Worm (Caenorhabditis elegans) whole organism, L4 larva: Measurements from ENCODE around the gene hlb-1.

Source experiments
- aly-2 ChIP-seq: sonication (generic microtip); optimal IDR thresholded peaks from 2 replicates; lab custom pipeline; 2018; ENCODE audit warnings: missing biosample characterization, missing genetic modification characterization
- ama-1 ChIP-seq: fragments of 150-350 bp; optimal IDR thresholded peaks from 2 replicates; lab custom pipeline; 2014; ENCODE audit warnings: inconsistent platforms, mixed read lengths
- lin-39 ChIP-seq: fragments of 150-350 bp; optimal IDR thresholded peaks from 2 replicates; lab custom pipeline; 2014; ENCODE audit warnings: missing biosample characterization, missing genetic modification reagents, missing genetic modification characterization
- nhr-25 ChIP-seq: sonication (generic microtip); optimal IDR thresholded peaks from 2 replicates; lab custom pipeline; 2017; ENCODE audit warnings: missing genetic modification characterization, mild to moderate bottlenecking, missing compliant biosample characterization, antibody characterized with exemption, moderate library complexity, borderline replicate concordance; ENCODE audit not compliant: insufficient read depth
- nhr-41 ChIP-seq: fragments of 200-800 bp; sonication (Bioruptor generic); IDR thresholded peaks from 2 replicates; pipeline ENCODE4 v1.3.6; 2022; ENCODE audit warnings: missing genetic modification reagents, missing genetic modification characterization, missing compliant biosample characterization
- nhr-77 ChIP-seq: fragments of 150-350 bp; optimal IDR thresholded peaks from 2 replicates; lab custom pipeline; 2014; ENCODE audit warnings: missing biosample characterization, missing genetic modification characterization
- unc-130 ChIP-seq: sonication (generic microtip); optimal IDR thresholded peaks from 2 replicates; lab custom pipeline; 2016; ENCODE audit warnings: missing genetic modification reagents, missing genetic modification characterization, missing compliant biosample characterization
- unc-39 ChIP-seq: sonication (generic microtip); optimal IDR thresholded peaks from 2 replicates; lab custom pipeline; 2017; ENCODE audit warnings: missing biosample characterization, missing genetic modification characterization
- ztf-7 ChIP-seq: fragments of 150-350 bp; optimal IDR thresholded peaks from 2 replicates; lab custom pipeline; 2014; ENCODE audit warnings: missing biosample characterization, missing genetic modification characterization

DNA sequence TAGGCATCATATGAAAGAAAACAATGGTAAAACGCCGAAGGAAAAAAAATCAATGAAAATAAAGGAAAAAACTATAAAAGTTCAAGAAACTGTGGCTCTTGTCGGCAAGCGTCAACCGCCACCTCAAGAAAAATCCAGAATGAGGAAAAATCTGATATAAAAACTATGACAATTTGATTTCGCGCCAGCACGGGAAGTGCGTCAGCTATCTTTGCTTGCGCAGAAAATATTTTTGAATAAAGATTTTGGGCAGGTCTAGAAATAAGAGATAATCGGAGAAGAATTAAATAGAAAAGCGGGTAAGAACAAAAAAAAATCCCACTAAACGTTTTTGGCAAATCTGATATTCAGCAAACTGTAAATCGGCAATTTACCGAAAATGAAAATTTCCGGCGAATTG is 35.6 kb upstream of the hlb-1 start:
- TF ChIP-seq nhr-41 (GFP tag; lab: Robert Waterston, UW) (no peak), aly-2 (tag; lab: Kevin White, UChicago) (no peak), nhr-77 (tag; lab: Kevin White, UChicago) (no peak), lin-39 (tag; lab: Kevin White, UChicago) (no peak), ztf-7 (tag; lab: Kevin White, UChicago) (no peak), unc-130 (no peak), unc-39 (tag; lab: Kevin White, UChicago) (no peak), ama-1 (lab: Kevin White, UChicago) (no peak), nhr-25 (tag; lab: Kevin White, UChicago) (no peak)
